Worm (Caenorhabditis elegans) whole organism, early embryonic: Measurements from ENCODE around the gene srx-90.

Experiments
- B0310.2 ChIP-seq: sonication (generic microtip); optimal IDR thresholded peaks from 2 replicates; lab custom pipeline; 2016; ENCODE audit warnings: mild to moderate bottlenecking, missing genetic modification characterization, missing compliant biosample characterization
- F13C5.2 ChIP-seq: sonication (generic microtip); optimal IDR thresholded peaks from 2 replicates; lab custom pipeline; 2017; ENCODE audit warnings: mild to moderate bottlenecking, missing genetic modification characterization, inconsistent platforms, missing compliant biosample characterization
- aly-1 ChIP-seq: sonication (generic microtip); optimal IDR thresholded peaks from 2 replicates; lab custom pipeline; 2016; ENCODE audit warnings: missing genetic modification characterization, missing compliant biosample characterization
- ama-1 ChIP-seq: fragments of 150-350 bp; optimal IDR thresholded peaks from 2 replicates; lab custom pipeline; 2014
- ceh-13 ChIP-seq: fragments of 200-800 bp; sonication (Bioruptor generic); optimal IDR thresholded peaks from 2 replicates; lab custom pipeline; 2018; ENCODE audit warnings: mild to moderate bottlenecking, missing genetic modification characterization, missing compliant biosample characterization
- ceh-36 ChIP-seq: sonication (generic microtip); optimal IDR thresholded peaks from 2 replicates; lab custom pipeline; 2016; ENCODE audit warnings: missing genetic modification characterization, inconsistent platforms, missing compliant biosample characterization
- ets-7 ChIP-seq: sonication (generic microtip); optimal IDR thresholded peaks from 2 replicates; lab custom pipeline; 2016; ENCODE audit warnings: missing genotype, missing genetic modification characterization, missing compliant biosample characterization
- hmg-4 ChIP-seq: fragments of 200-800 bp; sonication (Bioruptor generic); optimal IDR thresholded peaks from 2 replicates; lab custom pipeline; 2018; ENCODE audit warnings: mild to moderate bottlenecking, missing genetic modification characterization, missing compliant biosample characterization
- scrt-1 ChIP-seq: fragments of 200-800 bp; sonication (Bioruptor generic); IDR thresholded peaks from 2 replicates; pipeline ENCODE4 v1.3.6; 2022; ENCODE audit warnings: missing genetic modification characterization, missing compliant biosample characterization
- sea-1 ChIP-seq: fragments of 200-800 bp; sonication (Bioruptor generic); conservative IDR thresholded peaks from 2 replicates; pipeline ENCODE4 v1.3.6; 2022; ENCODE audit warnings: missing genetic modification characterization, missing compliant biosample characterization
- tbx-37 ChIP-seq: fragments of 200-800 bp; sonication (Bioruptor generic); conservative IDR thresholded peaks from 2 replicates; pipeline ENCODE4 v1.3.6; 2022; ENCODE audit warnings: missing genetic modification reagents, missing genetic modification characterization, missing compliant biosample characterization

- TF ChIP-seq ama-1 (lab: Kevin White, UChicago) = no peak
- TF ChIP-seq sea-1 (GFP tag; lab: Robert Waterston, UW) = no peak
- TF ChIP-seq ceh-36 (tag; lab: Kevin White, UChicago) = no peak
- TF ChIP-seq F13C5.2 (tag; lab: Kevin White, UChicago) = no peak
- TF ChIP-seq scrt-1 (GFP tag; lab: Robert Waterston, UW) = no peak
- no peak for TF ChIP-seq tbx-37
- TF ChIP-seq aly-1 (tag; lab: Kevin White, UChicago) = no peak
- TF ChIP-seq ets-7 (tag; lab: Kevin White, UChicago) = no peak
- no peak for TF ChIP-seq B0310.2 (tag; lab: Kevin White, UChicago)
- TF ChIP-seq ceh-13 (GFP tag; lab: Kevin White, UChicago) = no peak
- TF ChIP-seq hmg-4 (GFP tag; lab: Kevin White, UChicago) = no peak
Observed at ce11 chrV:11546795-11547194, 34.1 kb upstream of the srx-90 start, which contains the start of gene F38B7.11.
